Worm (Caenorhabditis elegans): ENCODE measurements around the gene F56D6.19.
A peak's percentile ranks its signal among the peaks of the same experiment; 100 is the strongest.
"Not testable (repeated sequence)": the region's sequence is repeated elsewhere in the genome, so short reads cannot be mapped to it uniquely, and the experiment has no call there.

F56D6.19 gene

ce11 chrIV:3944459-3944858 lies 29.9 kb downstream of the F56D6.19 start, which contains the start of gene clec-72:
TSS of gene clec-72 (plus strand) at chrIV:3944816.
- TF ChIP-seq pbrm-1 (GFP tag; IDR thresholded peaks at IDR 0.05) (no peak), ztf-25 (GFP tag; IDR thresholded peaks at IDR 0.05) (no peak), nhr-80 (tag; optimal IDR thresholded peaks at IDR 0.05) (peak; percentile 90), egl-44 (GFP tag; IDR thresholded peaks at IDR 0.05) (no peak), pha-4 (tag; optimal IDR thresholded peaks at IDR 0.05) (no peak), unc-62 (GFP tag; optimal IDR thresholded peaks at IDR 0.05) (peak; percentile 43), hmg-1.2 (GFP tag; IDR thresholded peaks at IDR 0.05) (no peak), ets-4 (GFP tag; optimal IDR thresholded peaks at IDR 0.05) (peak; percentile 62), dox-1 (GFP tag; IDR thresholded peaks at IDR 0.05) (peak; percentile 19; the same call in 1 of the 2 replicates)

- TF ChIP-seq hmg-1.2 (GFP tag; IDR thresholded peaks at IDR 0.05) (peak; percentile 37), snpc-4 (tag; optimal IDR thresholded peaks at IDR 0.05) (peak in 1 of 4 experiments; percentile 81), zfh-2 (GFP tag; conservative IDR thresholded peaks at IDR 0.05) (peak; percentile 86), ztf-28 (GFP tag; IDR thresholded peaks at IDR 0.05) (0 out of 2 replicates have a peak, but pooled peaks have one; percentile 33), egrh-3 (GFP tag; IDR thresholded peaks at IDR 0.05) (peak; percentile 74; the same call in 1 of the 2 replicates), dox-1 (GFP tag; IDR thresholded peaks at IDR 0.05) (peak; percentile 7; the same call in 1 of the 2 replicates)
- TF ChIP-seq snpc-4 (GFP tag; optimal IDR thresholded peaks at IDR 0.05), result not testable (repeated sequence)
Measured at ce11 chrIV:3947377-3947956, 32.9 kb downstream of the F56D6.19 start.

ce11 chrIV:3956095-3956494 lies 41.5 kb downstream of the F56D6.19 start, which contains the start of gene clec-73:
TSS of gene clec-73 (minus strand) at chrIV:3956195.
- TF ChIP-seq dox-1 (GFP tag; IDR thresholded peaks at IDR 0.05) (no peak), ceh-79 (tag; optimal IDR thresholded peaks at IDR 0.05) (no peak), ZK185.1 (tag; optimal IDR thresholded peaks at IDR 0.05; ENCODE audit: poor library complexity, severe bottlenecking) (no peak), attf-5 (GFP tag; optimal IDR thresholded peaks at IDR 0.05) (no peak), nhr-90 (tag; optimal IDR thresholded peaks at IDR 0.05) (no peak), xnd-1 (tag; optimal IDR thresholded peaks at IDR 0.05) (no peak), Y53G8AR.9 (GFP tag; conservative IDR thresholded peaks at IDR 0.05) (no peak), F57C9.4 (tag; optimal IDR thresholded peaks at IDR 0.05) (no peak), sptf-2 (GFP tag; optimal IDR thresholded peaks at IDR 0.05) (no peak), Y79H2A.3 (GFP tag; conservative IDR thresholded peaks at IDR 0.05) (no peak), C17E4.6 (GFP tag; IDR thresholded peaks at IDR 0.05) (no peak), egrh-3 (GFP tag; IDR thresholded peaks at IDR 0.05) (no peak), athp-1 (tag; optimal IDR thresholded peaks at IDR 0.05) (no peak), somi-1 (GFP tag; optimal IDR thresholded peaks at IDR 0.05) (no peak), let-607 (tag; optimal IDR thresholded peaks at IDR 0.05) (no peak), tbx-9 (tag; optimal IDR thresholded peaks at IDR 0.05; ENCODE audit: borderline replicate concordance) (no peak), nhr-179 (tag; optimal IDR thresholded peaks at IDR 0.05) (no peak), aptf-3 (GFP tag; IDR thresholded peaks at IDR 0.05) (no peak), ceh-27 (GFP tag; optimal IDR thresholded peaks at IDR 0.05) (no peak), cebp-2 (GFP tag; IDR thresholded peaks at IDR 0.05) (no peak)

- TF ChIP-seq snpc-1.3 (tag; optimal IDR thresholded peaks at IDR 0.05; ENCODE audit: insufficient read depth) (no peak), bed-2 (GFP tag; IDR thresholded peaks at IDR 0.05) (no peak), chd-7 (tag; optimal IDR thresholded peaks at IDR 0.05) (no peak)
Measured at ce11 chrIV:3956705-3957104, 42.1 kb downstream of the F56D6.19 start, which contains the start of gene clec-74. TSS of gene clec-74 (plus strand) at chrIV:3957005.

All from whole organism, young adult.